Fruit fly (Drosophila melanogaster): Measurements from ENCODE around the gene PolA2.

The PolA2 gene

dm6 chr3R:27246264-27246663 is 7.3 kb downstream of the PolA2 start (continued):
- TF ChIP-seq Camta (GFP tag; optimal IDR thresholded peaks at IDR 0.05) (no peak), CG4360 (GFP tag; IDR thresholded peaks at IDR 0.05) (no peak), CG2875 (GFP tag; optimal IDR thresholded peaks at IDR 0.05) (peak; percentile 59), chif (GFP tag; optimal IDR thresholded peaks at IDR 0.05) (peak in 1 of 2 experiments; percentile 14), Atf-2 (GFP tag; optimal IDR thresholded peaks at IDR 0.05) (no peak), sc (optimal IDR thresholded peaks at IDR 0.05) (no peak), sc (GFP tag; optimal IDR thresholded peaks at IDR 0.05) (peak; percentile 39), CG32772 (GFP tag; IDR thresholded peaks at IDR 0.05) (peak; percentile 58; the same call in 1 of the 2 replicates), CG10462 (GFP tag; optimal IDR thresholded peaks at IDR 0.05) (no peak), CG4854 (GFP tag; optimal IDR thresholded peaks at IDR 0.05) (no peak), CG2199 (GFP tag; IDR thresholded peaks at IDR 0.05) (no peak), CG17802 (tag; optimal IDR thresholded peaks at IDR 0.05) (no peak), Opbp (GFP tag; IDR thresholded peaks at IDR 0.05; ENCODE audit: partially characterized antibody) (no peak), CG14667 (GFP tag; IDR thresholded peaks at IDR 0.05) (peak; percentile 24; the same call in 1 of the 2 replicates), CG9876 (GFP tag; optimal IDR thresholded peaks at IDR 0.05) (no peak), eyg (GFP tag; optimal IDR thresholded peaks at IDR 0.05) (no peak), Hey (tag; optimal IDR thresholded peaks at IDR 0.05) (no peak), Spps (tag; optimal IDR thresholded peaks at IDR 0.05) (peak; percentile 76), Dref (GFP tag; IDR thresholded peaks at IDR 0.05) (no peak), sug (tag; optimal IDR thresholded peaks at IDR 0.05) (peak; percentile 77), wek (GFP tag; optimal IDR thresholded peaks at IDR 0.05) (no peak), Ravus (GFP tag; IDR thresholded peaks at IDR 0.05) (no peak; the same call in 1 of the 2 replicates), CG8924 (tag; optimal IDR thresholded peaks at IDR 0.05) (peak; percentile 94), CG13287 (GFP tag; IDR thresholded peaks at IDR 0.05; ENCODE audit: partially characterized antibody) (no peak), sens (GFP tag) (peak; percentile 82), CG12391 (tag; optimal IDR thresholded peaks at IDR 0.05) (peak; percentile 91), tap (tag; optimal IDR thresholded peaks at IDR 0.05) (peak; percentile 91), ro (GFP tag; IDR thresholded peaks at IDR 0.05) (peak; percentile 13; the same call in 1 of the 2 replicates), sima (GFP tag; optimal IDR thresholded peaks at IDR 0.05) (no peak), CG18599 (GFP tag; optimal IDR thresholded peaks at IDR 0.05) (peak; percentile 82), CG17361 (GFP tag; IDR thresholded peaks at IDR 0.05) (peak; percentile 94), CG1792 (GFP tag; optimal IDR thresholded peaks at IDR 0.05) (no peak), gce (GFP tag; IDR thresholded peaks at IDR 0.05) (peak; percentile 33; the same call in 1 of the 3 replicates), Mad (GFP tag; optimal IDR thresholded peaks at IDR 0.05) (no peak), CG17359 (tag; optimal IDR thresholded peaks at IDR 0.05) (peak; percentile 83), bigmax (GFP tag; optimal IDR thresholded peaks at IDR 0.05) (no peak), Ets65A (GFP tag) (no peak), ewg (GFP tag; optimal IDR thresholded peaks at IDR 0.05) (peak; percentile 54), CG16813 (GFP tag; IDR thresholded peaks at IDR 0.05; ENCODE audit: partially characterized antibody) (no peak), tgo (GFP tag; IDR thresholded peaks at IDR 0.05) (peak; percentile 65; the same call in 2 of the 3 replicates), lmd (GFP tag; IDR thresholded peaks at IDR 0.05) (peak; percentile 69), Trl (optimal IDR thresholded peaks at IDR 0.05) (no peak), Trl (GFP tag; optimal IDR thresholded peaks at IDR 0.05) (no peak), Ptx1 (GFP tag; IDR thresholded peaks at IDR 0.05) (peak; percentile 69), hb (GFP tag; IDR thresholded peaks at IDR 0.05; ENCODE audit: partially characterized antibody) (no peak), Sry-β (GFP tag; optimal IDR thresholded peaks at IDR 0.05) (no peak), pum (GFP tag; optimal IDR thresholded peaks at IDR 0.05) (no peak), az2 (GFP tag; optimal IDR thresholded peaks at IDR 0.05) (peak; percentile 67), CG13123 (GFP tag; optimal IDR thresholded peaks at IDR 0.05) (peak; percentile 41), dati (GFP tag; IDR thresholded peaks at IDR 0.05) (no peak), CkIIα-i1 (GFP tag; IDR thresholded peaks at IDR 0.05) (no peak), Max (GFP tag; optimal IDR thresholded peaks at IDR 0.05) (peak; percentile 15), CG32532 (GFP tag; IDR thresholded peaks at IDR 0.05) (peak; percentile 80; the same call in 1 of the 2 replicates)

Measured in whole organism, embryonic.